Fruit fly (Drosophila melanogaster) whole organism, embryonic: ENCODE results near the gene PIP4K.

Experiments used
- Adf1 ChIP-seq: fragments of 200-800 bp; sonication (Bioruptor generic); IDR thresholded peaks from 2 replicates; pipeline ENCODE4 v1.3.6; 2022; ENCODE audit warnings: missing biosample characterization, missing genetic modification characterization
- CG13296 ChIP-seq: fragments of 200-800 bp; sonication (Bioruptor generic); optimal IDR thresholded peaks from 3 replicates; lab custom pipeline; 2018; ENCODE audit warnings: missing biosample characterization, mild to moderate bottlenecking, missing genetic modification characterization
- CG14441 ChIP-seq: fragments of 200-800 bp; sonication (Bioruptor generic); IDR thresholded peaks from 2 replicates; pipeline ENCODE4 v1.3.6; 2022; ENCODE audit warnings: missing biosample characterization, missing genetic modification characterization
- CG14860 ChIP-seq: fragments of 200-800 bp; sonication (Bioruptor generic); IDR thresholded peaks from 3 replicates; pipeline ENCODE4 v1.3.6; 2022; ENCODE audit warnings: missing biosample characterization, missing genetic modification characterization; ENCODE audit not compliant: partially characterized antibody
- CG1529 ChIP-seq: fragments of 200-800 bp; sonication (Bioruptor generic); optimal IDR thresholded peaks from 3 replicates; lab custom pipeline; 2018; ENCODE audit warnings: missing biosample characterization, missing genetic modification characterization
- CG15514 ChIP-seq: fragments of 200-800 bp; sonication (Bioruptor generic); optimal IDR thresholded peaks from 3 replicates; lab custom pipeline; 2017; ENCODE audit warnings: missing biosample characterization, missing genetic modification characterization, mild to moderate bottlenecking, moderate library complexity, missing genetic modification reagents
- CG17802 ChIP-seq: fragments of 200-800 bp; sonication (Bioruptor generic); optimal IDR thresholded peaks from 2 replicates; lab custom pipeline; 2018; ENCODE audit warnings: missing biosample characterization, mild to moderate bottlenecking, missing genetic modification characterization, moderate library complexity
- CG18262 ChIP-seq: fragments of 200-800 bp; optimal IDR thresholded peaks from 3 replicates; lab custom pipeline; 2019; ENCODE audit warnings: missing biosample characterization, mild to moderate bottlenecking, missing genetic modification characterization, moderate library complexity
- CG30020 ChIP-seq: fragments of 200-800 bp; optimal IDR thresholded peaks from 2 replicates; lab custom pipeline; 2019; ENCODE audit warnings: missing biosample characterization, mild to moderate bottlenecking, missing genetic modification characterization, moderate library complexity
- CG31388 ChIP-seq: fragments of 200-800 bp; sonication (Bioruptor generic); optimal IDR thresholded peaks from 2 replicates; lab custom pipeline; 2016; ENCODE audit warnings: missing biosample characterization, missing genetic modification characterization
- CG3163 ChIP-seq: fragments of 200-800 bp; sonication (Bioruptor generic); optimal IDR thresholded peaks from 3 replicates; lab custom pipeline; 2016; ENCODE audit warnings: missing biosample characterization, missing genetic modification characterization
- CG3847 ChIP-seq: fragments of 200-800 bp; sonication (Bioruptor generic); IDR thresholded peaks from 2 replicates; pipeline ENCODE4 v1.3.6; 2022; ENCODE audit warnings: missing biosample characterization, missing genetic modification characterization
- CG3995 ChIP-seq: fragments of 200-800 bp; sonication (Bioruptor generic); optimal IDR thresholded peaks from 3 replicates; lab custom pipeline; 2016; ENCODE audit warnings: missing biosample characterization, missing genetic modification characterization
- CG4730 ChIP-seq: fragments of 200-800 bp; sonication (Bioruptor generic); IDR thresholded peaks from 2 replicates; pipeline ENCODE4 v1.3.6; 2022; ENCODE audit warnings: missing biosample characterization, missing genetic modification characterization
- CG5245 ChIP-seq: fragments of 200-800 bp; sonication (Bioruptor generic); optimal IDR thresholded peaks from 3 replicates; lab custom pipeline; 2016; ENCODE audit warnings: missing biosample characterization, missing genetic modification characterization
- CG6765 ChIP-seq: fragments of 200-800 bp; sonication (Bioruptor generic); optimal IDR thresholded peaks from 3 replicates; lab custom pipeline; 2017; ENCODE audit warnings: missing biosample characterization, mild to moderate bottlenecking, missing genetic modification characterization
- CG7372 ChIP-seq: fragments of 200-800 bp; sonication (Bioruptor generic); IDR thresholded peaks from 2 replicates; pipeline ENCODE4 v1.3.6; 2022; ENCODE audit warnings: missing biosample characterization, missing genetic modification characterization
- CG8765 ChIP-seq: fragments of 200-800 bp; sonication (Bioruptor generic); IDR thresholded peaks from 2 replicates; pipeline ENCODE4 v1.3.6; 2022; ENCODE audit warnings: missing biosample characterization, missing genetic modification characterization
- E2f2 ChIP-seq: fragments of 200-800 bp; sonication (Bioruptor generic); IDR thresholded peaks from 2 replicates; pipeline ENCODE4 v1.3.6; 2022; ENCODE audit warnings: missing biosample characterization, missing genetic modification characterization
- Ets97D ChIP-seq: fragments of 200-800 bp; sonication (Bioruptor generic); optimal IDR thresholded peaks from 3 replicates; lab custom pipeline; 2016; ENCODE audit warnings: missing biosample characterization, missing genetic modification characterization
- Gsc ChIP-seq: fragments of 200-800 bp; sonication (Bioruptor generic); IDR thresholded peaks from 2 replicates; pipeline ENCODE4 v1.3.6; 2022; ENCODE audit warnings: missing biosample characterization, missing genetic modification characterization
- Gug ChIP-seq: fragments of 200-800 bp; sonication (Bioruptor generic); IDR thresholded peaks from 4 replicates; pipeline ENCODE4 v1.3.6; 2022; ENCODE audit warnings: missing biosample characterization, missing genetic modification characterization
- HmgZ ChIP-seq: fragments of 200-800 bp; sonication (Bioruptor generic); optimal IDR thresholded peaks from 2 replicates; lab custom pipeline; 2018; ENCODE audit warnings: missing biosample characterization, mild to moderate bottlenecking, missing genetic modification characterization
- Lhr ChIP-seq: fragments of 200-800 bp; sonication (Bioruptor generic); optimal IDR thresholded peaks from 3 replicates; lab custom pipeline; 2017; ENCODE audit warnings: mild to moderate bottlenecking, missing biosample characterization, missing genetic modification reagents, missing genetic modification characterization
- Nf-YB ChIP-seq: fragments of 200-800 bp; sonication (Bioruptor generic); optimal IDR thresholded peaks from 3 replicates; lab custom pipeline; 2019; ENCODE audit warnings: missing biosample characterization, mild to moderate bottlenecking, missing genetic modification characterization, moderate library complexity
- Pdp1 ChIP-seq, 2 experiments: fragments of 200-800 bp; sonication (Bioruptor generic); optimal IDR thresholded peaks; 3 replicates each; lab custom pipeline; 2016; ENCODE audit warnings: missing biosample characterization in 2 of 2, missing genetic modification characterization in 2 of 2, mild to moderate bottlenecking in 1 of 2, moderate library complexity in 1 of 2
- Rfx ChIP-seq: fragments of 200-800 bp; sonication (Bioruptor generic); IDR thresholded peaks from 2 replicates; pipeline ENCODE4 v1.3.6; 2022; ENCODE audit warnings: missing biosample characterization, missing genetic modification characterization
- Rx ChIP-seq: fragments of 200-800 bp; sonication (Bioruptor generic); IDR thresholded peaks from 2 replicates; pipeline ENCODE4 v1.3.6; 2022; ENCODE audit warnings: missing biosample characterization, missing genetic modification characterization
- Scr ChIP-seq: fragments of 200-800 bp; sonication (Bioruptor generic); IDR thresholded peaks from 2 replicates; pipeline ENCODE4 v1.3.6; 2022; ENCODE audit warnings: missing biosample characterization, missing genetic modification characterization; ENCODE audit not compliant: partially characterized antibody
- Sox102F ChIP-seq: fragments of 200-800 bp; sonication (Bioruptor generic); optimal IDR thresholded peaks from 2 replicates; lab custom pipeline; 2018; ENCODE audit warnings: missing biosample characterization, mild to moderate bottlenecking, missing genetic modification characterization, moderate library complexity
- Sry-β ChIP-seq: fragments of 200-800 bp; sonication (Bioruptor generic); optimal IDR thresholded peaks from 2 replicates; lab custom pipeline; 2018; ENCODE audit warnings: missing biosample characterization, mild to moderate bottlenecking, missing genetic modification characterization, moderate library complexity
- Sry-δ ChIP-seq: fragments of 200-800 bp; sonication (Bioruptor generic); optimal IDR thresholded peaks from 2 replicates; lab custom pipeline; 2016; ENCODE audit warnings: missing biosample characterization, missing genetic modification characterization
- az2 ChIP-seq: fragments of 200-800 bp; sonication (Bioruptor generic); optimal IDR thresholded peaks from 3 replicates; lab custom pipeline; 2016; ENCODE audit warnings: missing biosample characterization, missing genetic modification characterization
- bab2 ChIP-seq: fragments of 200-800 bp; sonication (Bioruptor generic); optimal IDR thresholded peaks from 2 replicates; lab custom pipeline; 2016; ENCODE audit warnings: missing biosample characterization, missing genetic modification characterization
- chinmo ChIP-seq: fragments of 200-800 bp; sonication (Bioruptor generic); IDR thresholded peaks from 4 replicates; pipeline ENCODE4 v1.3.6; 2022; ENCODE audit warnings: missing biosample characterization, missing genetic modification characterization; ENCODE audit not compliant: partially characterized antibody
- cwo ChIP-seq: fragments of 200-800 bp; sonication (Bioruptor generic); optimal IDR thresholded peaks from 3 replicates; lab custom pipeline; 2017; ENCODE audit warnings: missing biosample characterization, missing genetic modification characterization, mild to moderate bottlenecking, moderate library complexity, missing genetic modification reagents
- dm ChIP-seq: fragments of 200-800 bp; sonication (Bioruptor generic); optimal IDR thresholded peaks from 3 replicates; lab custom pipeline; 2016; ENCODE audit warnings: missing biosample characterization, missing genetic modification characterization
- dpn ChIP-seq, 2 experiments: fragments of 200-800 bp; sonication (Bioruptor generic); optimal IDR thresholded peaks; 3 replicates each; lab custom pipeline; 2016; ENCODE audit warnings: missing biosample characterization in 2 of 2, missing genetic modification characterization in 2 of 2
- eve ChIP-seq, 2 experiments: fragments of >200 bp; optimal IDR thresholded peaks; 2 replicates each; lab custom pipeline; 2017; ENCODE audit warnings: missing biosample characterization in 2 of 2, missing genetic modification characterization in 2 of 2
- gro ChIP-seq: fragments of 200-800 bp; sonication (Bioruptor generic); optimal IDR thresholded peaks from 2 replicates; lab custom pipeline; 2016; ENCODE audit warnings: missing biosample characterization, missing genetic modification characterization
- knrl ChIP-seq: fragments of 200-800 bp; sonication (Bioruptor generic); IDR thresholded peaks from 3 replicates; pipeline ENCODE4 v1.3.6; 2022; ENCODE audit warnings: missing biosample characterization, missing genetic modification characterization; ENCODE audit not compliant: partially characterized antibody
- pzg ChIP-seq: fragments of 200-800 bp; sonication (Bioruptor generic); optimal IDR thresholded peaks from 3 replicates; lab custom pipeline; 2018; ENCODE audit warnings: missing biosample characterization, mild to moderate bottlenecking, missing genetic modification characterization, moderate library complexity
- row ChIP-seq: fragments of 200-800 bp; sonication (Bioruptor generic); IDR thresholded peaks from 3 replicates; pipeline ENCODE4 v1.3.6; 2022; ENCODE audit warnings: missing biosample characterization, missing genetic modification characterization
- salm ChIP-seq: fragments of 200-800 bp; sonication (Bioruptor generic); optimal IDR thresholded peaks from 2 replicates; lab custom pipeline; 2018; ENCODE audit warnings: missing biosample characterization, mild to moderate bottlenecking, missing genetic modification characterization
- sd ChIP-seq: fragments of 200-800 bp; sonication (Bioruptor generic); optimal IDR thresholded peaks from 3 replicates; lab custom pipeline; 2018; ENCODE audit warnings: missing biosample characterization, mild to moderate bottlenecking, missing genetic modification characterization, moderate library complexity
- sens ChIP-seq: fragments of 200-800 bp; sonication (Bioruptor generic); peaks from one replicate; lab custom pipeline; 2016; ENCODE audit warnings: missing biosample characterization, missing genetic modification characterization
- ssp ChIP-seq: fragments of 200-800 bp; sonication (Bioruptor generic); IDR thresholded peaks from 2 replicates; pipeline ENCODE4 v1.3.6; 2022; ENCODE audit warnings: missing biosample characterization, missing genetic modification characterization
- trh ChIP-seq: fragments of 200-800 bp; sonication (Bioruptor generic); optimal IDR thresholded peaks from 2 replicates; lab custom pipeline; 2016; ENCODE audit warnings: missing biosample characterization, missing genetic modification characterization
- tup ChIP-seq: fragments of 200-800 bp; sonication (Bioruptor generic); optimal IDR thresholded peaks from 2 replicates; lab custom pipeline; 2016; ENCODE audit warnings: missing biosample characterization, mild to moderate bottlenecking, missing genetic modification characterization, moderate library complexity
- unpg ChIP-seq: fragments of 200-800 bp; sonication (Bioruptor generic); optimal IDR thresholded peaks from 3 replicates; lab custom pipeline; 2018; ENCODE audit warnings: missing biosample characterization, mild to moderate bottlenecking, missing genetic modification characterization, moderate library complexity
- wor ChIP-seq: fragments of 200-800 bp; sonication (Bioruptor generic); IDR thresholded peaks from 2 replicates; pipeline ENCODE4 v1.3.6; 2022; ENCODE audit warnings: missing biosample characterization, missing genetic modification characterization
- z ChIP-seq: fragments of 200-800 bp; sonication (Bioruptor generic); IDR thresholded peaks from 3 replicates; pipeline ENCODE4 v1.3.6; 2022; ENCODE audit warnings: missing biosample characterization, missing genetic modification characterization

The PIP4K gene

dm6 chr4:1199178-1199577, 2.5 kb upstream of the PIP4K start (continued):
- TF ChIP-seq sd (tag; lab: Kevin White, UChicago) (no peak), chinmo (no peak), trh (no peak), CG1529 (GFP tag; lab: Kevin White, UChicago) (peak; percentile 43), CG8765 (GFP tag; lab: Robert Waterston, UW) (no peak), knrl (GFP tag; lab: Robert Waterston, UW) (no peak), Nf-YB (no peak), CG7372 (GFP tag; lab: Robert Waterston, UW) (no peak), Lhr (peak; percentile 14), Rfx (GFP tag; lab: Robert Waterston, UW) (no peak), eve (GFP tag; optimal IDR thresholded peaks at IDR 0.05; lab: Kevin White, UChicago) (peak in 1 of 2 experiments; percentile 27), Sry-β (GFP tag; lab: Kevin White, UChicago) (no peak), CG31388 (GFP tag; lab: Kevin White, UChicago) (no peak), sens (peak; percentile 65), E2f2 (no peak), CG4730 (GFP tag; lab: Robert Waterston, UW) (no peak), unpg (GFP tag; lab: Kevin White, UChicago) (peak; percentile 26), CG13296 (GFP tag; lab: Kevin White, UChicago) (peak; percentile 76), dpn (GFP tag; optimal IDR thresholded peaks at IDR 0.05; lab: Kevin White, UChicago) (no peak), gro (GFP tag; lab: Kevin White, UChicago) (no peak), wor (GFP tag; lab: Robert Waterston, UW) (no peak), CG14441 (GFP tag; lab: Robert Waterston, UW) (no peak), CG6765 (GFP tag; lab: Kevin White, UChicago) (peak; percentile 5), CG14860 (GFP tag; lab: Robert Waterston, UW) (no peak), Ets97D (GFP tag; lab: Kevin White, UChicago) (no peak), Gug (GFP tag; lab: Robert Waterston, UW) (no peak), CG18262 (tag; lab: Kevin White, UChicago) (peak; percentile 7), tup (GFP tag; lab: Kevin White, UChicago) (no peak)

dm6 chr4:1198599-1198998, 2.0 kb upstream of the PIP4K start, which contains the start of gene Mitf:
Mitf (plus strand) TSS chr4:1198852.
- TF ChIP-seq Adf1 (GFP tag; lab: Robert Waterston, UW) (no peak), pzg (GFP tag; lab: Kevin White, UChicago) (peak; percentile 13), row (GFP tag; lab: Robert Waterston, UW) (peak; percentile 55), ssp (peak; percentile 55), CG17802 (tag; lab: Kevin White, UChicago) (peak; percentile 68), Pdp1 (GFP tag; optimal IDR thresholded peaks at IDR 0.05; lab: Kevin White, UChicago) (peak in 1 of 2 experiments; percentile 32), CG3995 (GFP tag; lab: Kevin White, UChicago) (peak; percentile 60), CG5245 (GFP tag; lab: Kevin White, UChicago) (no peak), Rx (GFP tag; lab: Robert Waterston, UW) (no peak), Scr (peak; percentile 19; the same call in 1 of the 2 replicates), CG30020 (tag; lab: Kevin White, UChicago) (peak; percentile 71), Sox102F (no peak), tup (GFP tag; lab: Kevin White, UChicago) (no peak), cwo (GFP tag; lab: Kevin White, UChicago) (no peak), CG3847 (no peak), az2 (GFP tag; lab: Kevin White, UChicago) (no peak), salm (no peak), z (GFP tag; lab: Robert Waterston, UW) (no peak), HmgZ (tag; lab: Kevin White, UChicago) (no peak), Gsc (GFP tag; lab: Robert Waterston, UW) (no peak), Lhr (no peak), CG3163 (GFP tag; lab: Kevin White, UChicago) (no peak), dm (GFP tag; lab: Kevin White, UChicago) (no peak), bab2 (GFP tag; lab: Kevin White, UChicago) (no peak), Sry-δ (peak; percentile 4), CG15514 (peak; percentile 91)
